Worm (Caenorhabditis elegans): ENCODE results near the gene K11C4.1.

The K11C4.1 gene

DNA sequence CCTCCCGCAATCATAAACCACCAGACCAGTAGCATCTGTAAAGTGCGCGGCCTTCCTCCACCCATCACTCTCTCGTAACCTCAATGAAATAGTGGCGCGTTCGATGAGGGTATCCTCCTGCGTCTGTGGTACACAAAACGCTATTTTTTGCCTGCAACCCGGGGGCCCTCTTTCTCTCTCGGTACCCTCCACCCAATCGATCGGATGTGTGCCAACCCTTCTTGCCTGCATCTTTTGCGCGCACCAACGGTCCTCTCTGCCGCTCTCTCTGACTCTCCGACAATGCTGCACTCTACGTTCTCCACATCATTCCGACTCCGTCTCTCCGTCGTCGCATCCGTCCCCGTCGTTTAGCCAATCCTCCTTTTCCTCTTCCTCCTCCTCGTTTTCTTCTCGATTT is 17.3 kb upstream of the K11C4.1 start (continued):
- TF ChIP-seq ama-1 (optimal IDR thresholded peaks at IDR 0.05) = no peak
- TF ChIP-seq ama-1 (GFP tag; optimal IDR thresholded peaks at IDR 0.05) = no peak
- peak; percentile 3 for TF ChIP-seq ztf-18 (tag; optimal IDR thresholded peaks at IDR 0.05)
- TF ChIP-seq bed-2 (GFP tag; IDR thresholded peaks at IDR 0.05) = peak; percentile 40; the same call in 1 of the 2 replicates
- peak; percentile 25 for TF ChIP-seq repo-1 (tag; optimal IDR thresholded peaks at IDR 0.05)
- TF ChIP-seq lin-54 (GFP tag; optimal IDR thresholded peaks at IDR 0.05) = peak; percentile 17
- no peak for TF ChIP-seq unc-130 (GFP tag; optimal IDR thresholded peaks at IDR 0.05)
- peak; percentile 2 for TF ChIP-seq snpc-4 (GFP tag; optimal IDR thresholded peaks at IDR 0.05)
- peak in 2 of 4 experiments; percentile 48 for TF ChIP-seq snpc-4 (tag; optimal IDR thresholded peaks at IDR 0.05)
- TF ChIP-seq lir-1 (GFP tag; conservative IDR thresholded peaks at IDR 0.05) = no peak
- TF ChIP-seq mes-4 (tag; optimal IDR thresholded peaks at IDR 0.05) = no peak
- TF ChIP-seq ztf-28 (GFP tag; IDR thresholded peaks at IDR 0.05) = no peak
- TF ChIP-seq pha-4 (tag; optimal IDR thresholded peaks at IDR 0.05) = no peak
- no peak for TF ChIP-seq nhr-80 (tag; optimal IDR thresholded peaks at IDR 0.05)
- TF ChIP-seq attf-5 (GFP tag; optimal IDR thresholded peaks at IDR 0.05) = peak; percentile 53
- TF ChIP-seq F33H1.4 (GFP tag; IDR thresholded peaks at IDR 0.05) = no peak
- no peak for TF ChIP-seq unc-62 (GFP tag; optimal IDR thresholded peaks at IDR 0.05)
- TF ChIP-seq atf-7 (tag; optimal IDR thresholded peaks at IDR 0.05) = no peak
- no peak for TF ChIP-seq F57C9.4 (tag; optimal IDR thresholded peaks at IDR 0.05)
- no peak for TF ChIP-seq ztf-22 (GFP tag; optimal IDR thresholded peaks at IDR 0.05)
- TF ChIP-seq attf-6 (GFP tag; IDR thresholded peaks at IDR 0.05) = no peak
- peak in 1 of 2 experiments; percentile 8 for TF ChIP-seq rec-8 (tag; optimal IDR thresholded peaks at IDR 0.05)
- TF ChIP-seq mel-28 (tag; optimal IDR thresholded peaks at IDR 0.05; ENCODE audit: borderline replicate concordance) = no peak
- no peak for TF ChIP-seq let-526 (GFP tag; IDR thresholded peaks at IDR 0.05)
- no peak for TF ChIP-seq hlh-12 (tag; optimal IDR thresholded peaks at IDR 0.05)
- TF ChIP-seq ztf-6 (GFP tag; IDR thresholded peaks at IDR 0.05) = peak; percentile 35; the same call in 1 of the 2 replicates
- no peak for TF ChIP-seq snpc-1.3 (tag; optimal IDR thresholded peaks at IDR 0.05; ENCODE audit: insufficient read depth)
- TF ChIP-seq lin-35 (GFP tag; optimal IDR thresholded peaks at IDR 0.05) = peak in 1 of 3 experiments; percentile 52
- no peak for TF ChIP-seq F57A8.1 (GFP tag; optimal IDR thresholded peaks at IDR 0.05)
- no peak for TF ChIP-seq Y56A3A.18 (GFP tag; IDR thresholded peaks at IDR 0.05)
- no peak for TF ChIP-seq sdz-38 (tag; optimal IDR thresholded peaks at IDR 0.05)
- no peak for TF ChIP-seq nfya-2 (GFP tag; IDR thresholded peaks at IDR 0.05)
- no peak for TF ChIP-seq tlf-1 (GFP tag; optimal IDR thresholded peaks at IDR 0.05)
- TF ChIP-seq ceh-100 (GFP tag; IDR thresholded peaks at IDR 0.05) = no peak
- no peak for TF ChIP-seq sptf-2 (GFP tag; optimal IDR thresholded peaks at IDR 0.05)
- TF ChIP-seq let-607 (tag; optimal IDR thresholded peaks at IDR 0.05) = no peak
- TF ChIP-seq nhr-120 (GFP tag; IDR thresholded peaks at IDR 0.05) = no peak
- peak; percentile 71; the same call in 1 of the 2 replicates for TF ChIP-seq egrh-3 (GFP tag; IDR thresholded peaks at IDR 0.05)
- TF ChIP-seq F37B4.10 (GFP tag; IDR thresholded peaks at IDR 0.05) = no peak
- TF ChIP-seq dox-1 (GFP tag; IDR thresholded peaks at IDR 0.05) = peak; percentile 74
- no peak for TF ChIP-seq aptf-3 (GFP tag; IDR thresholded peaks at IDR 0.05)
- TF ChIP-seq lin-40 (tag; optimal IDR thresholded peaks at IDR 0.05) = peak; percentile 66
- TF ChIP-seq F39B2.1 (GFP tag; IDR thresholded peaks at IDR 0.05) = no peak
- 0 out of 2 replicates have a peak, but pooled peaks have one; percentile 45 for TF ChIP-seq egl-18 (GFP tag; IDR thresholded peaks at IDR 0.05)
- TF ChIP-seq Y53F4B.3 (GFP tag; IDR thresholded peaks at IDR 0.05) = no peak
- TF ChIP-seq T26A5.8 (tag; optimal IDR thresholded peaks at IDR 0.05) = no peak
